Fruit fly (Drosophila melanogaster) whole organism, embryonic: ENCODE data around the gene janB.
A peak's percentile ranks its signal among the peaks of the same experiment; 100 is the strongest.

Experiments
- ATbp ChIP-seq: fragments of 200-800 bp; sonication (Bioruptor generic); optimal IDR thresholded peaks from 2 replicates; lab custom pipeline; 2017; ENCODE audit warnings: missing biosample characterization, mild to moderate bottlenecking, missing genetic modification characterization, missing genetic modification reagents
- Adf1 ChIP-seq: fragments of 200-800 bp; sonication (Bioruptor generic); IDR thresholded peaks from 2 replicates; pipeline ENCODE4 v1.3.6; 2022; ENCODE audit warnings: missing biosample characterization, missing genetic modification characterization
- Bdp1 ChIP-seq: fragments of 200-800 bp; sonication (Bioruptor generic); optimal IDR thresholded peaks from 3 replicates; lab custom pipeline; 2016; ENCODE audit warnings: missing biosample characterization, missing genetic modification characterization
- BtbVII ChIP-seq: fragments of 200-800 bp; sonication (Bioruptor generic); optimal IDR thresholded peaks from 3 replicates; lab custom pipeline; 2017; ENCODE audit warnings: missing biosample characterization, mild to moderate bottlenecking, missing genetic modification characterization
- CG10147 ChIP-seq: fragments of 200-800 bp; sonication (Bioruptor generic); optimal IDR thresholded peaks from 2 replicates; lab custom pipeline; 2019; ENCODE audit warnings: missing biosample characterization, mild to moderate bottlenecking, missing genetic modification characterization, moderate library complexity
- CG10565 ChIP-seq: fragments of 200-800 bp; sonication (Bioruptor generic); optimal IDR thresholded peaks from 3 replicates; lab custom pipeline; 2016; ENCODE audit warnings: missing biosample characterization, mild to moderate bottlenecking, missing genetic modification characterization
- CG11456 ChIP-seq: fragments of 200-800 bp; sonication (Bioruptor generic); IDR thresholded peaks from 3 replicates; pipeline ENCODE4 v1.3.6; 2022; ENCODE audit warnings: missing biosample characterization, missing genetic modification characterization
- CG11504 ChIP-seq: fragments of 200-800 bp; sonication (Bioruptor generic); optimal IDR thresholded peaks from 3 replicates; lab custom pipeline; 2019; ENCODE audit warnings: missing biosample characterization, mild to moderate bottlenecking, missing genetic modification characterization, moderate library complexity
- CG11723 ChIP-seq: fragments of 200-800 bp; sonication (Bioruptor generic); optimal IDR thresholded peaks from 2 replicates; lab custom pipeline; 2017; ENCODE audit warnings: missing biosample characterization, mild to moderate bottlenecking, missing genetic modification characterization
- CG12942 ChIP-seq: fragments of 200-800 bp; sonication (Bioruptor generic); optimal IDR thresholded peaks from 3 replicates; lab custom pipeline; 2016; ENCODE audit warnings: missing biosample characterization, missing genetic modification characterization
- CG15073 ChIP-seq: fragments of 200-800 bp; sonication (Bioruptor generic); optimal IDR thresholded peaks from 2 replicates; lab custom pipeline; 2016; ENCODE audit warnings: missing biosample characterization, missing genetic modification characterization
- CG1529 ChIP-seq: fragments of 200-800 bp; sonication (Bioruptor generic); optimal IDR thresholded peaks from 3 replicates; lab custom pipeline; 2018; ENCODE audit warnings: missing biosample characterization, missing genetic modification characterization
- CG1602 ChIP-seq: fragments of 200-800 bp; sonication (Bioruptor generic); optimal IDR thresholded peaks from 3 replicates; lab custom pipeline; 2016; ENCODE audit warnings: missing biosample characterization, missing genetic modification characterization
- CG16863 ChIP-seq: fragments of 200-800 bp; sonication (Bioruptor generic); optimal IDR thresholded peaks from 3 replicates; lab custom pipeline; 2016; ENCODE audit warnings: missing biosample characterization, missing genetic modification characterization
- CG17385 ChIP-seq: fragments of 200-800 bp; sonication (Bioruptor generic); optimal IDR thresholded peaks from 3 replicates; lab custom pipeline; 2018; ENCODE audit warnings: missing biosample characterization, mild to moderate bottlenecking, missing genetic modification characterization
- CG2120 ChIP-seq: fragments of 200-800 bp; sonication (Bioruptor generic); optimal IDR thresholded peaks from 3 replicates; lab custom pipeline; 2016; ENCODE audit warnings: missing biosample characterization, missing genetic modification characterization
- CG2202 ChIP-seq: fragments of 200-800 bp; sonication (Bioruptor generic); optimal IDR thresholded peaks from 2 replicates; lab custom pipeline; 2018; ENCODE audit warnings: missing biosample characterization, mild to moderate bottlenecking, missing genetic modification characterization
- CG31224 ChIP-seq: fragments of 200-800 bp; sonication (Bioruptor generic); IDR thresholded peaks from 2 replicates; pipeline ENCODE4 v1.3.6; 2022; ENCODE audit warnings: missing biosample characterization, missing genetic modification characterization
- CG31441 ChIP-seq: fragments of 200-800 bp; sonication (Bioruptor generic); IDR thresholded peaks from 2 replicates; pipeline ENCODE4 v1.3.6; 2022; ENCODE audit warnings: missing biosample characterization, missing genetic modification characterization
- CG3838 ChIP-seq: fragments of 200-800 bp; sonication (Bioruptor generic); optimal IDR thresholded peaks from 3 replicates; lab custom pipeline; 2016; ENCODE audit warnings: missing biosample characterization, missing genetic modification characterization
- CG6791 ChIP-seq: fragments of 200-800 bp; sonication (Bioruptor generic); IDR thresholded peaks from 3 replicates; pipeline ENCODE4 v1.3.6; 2022; ENCODE audit warnings: missing biosample characterization, missing genetic modification characterization; ENCODE audit not compliant: partially characterized antibody
- CG7786 ChIP-seq: fragments of 200-800 bp; sonication (Bioruptor generic); optimal IDR thresholded peaks from 2 replicates; lab custom pipeline; 2016; ENCODE audit warnings: missing biosample characterization, missing genetic modification characterization
- CG7928 ChIP-seq: fragments of 200-800 bp; sonication (Bioruptor generic); optimal IDR thresholded peaks from 2 replicates; lab custom pipeline; 2017; ENCODE audit warnings: missing biosample characterization, mild to moderate bottlenecking, missing genetic modification characterization
- CG8089 ChIP-seq: fragments of 200-800 bp; sonication (Bioruptor generic); optimal IDR thresholded peaks from 3 replicates; lab custom pipeline; 2016; ENCODE audit warnings: missing biosample characterization, missing genetic modification characterization
- D ChIP-seq, 2 experiments: fragments of 200-800 bp in 1 of 2; fragments of >200 bp in 1 of 2; sonication (Bioruptor generic) in 1 of 2; optimal IDR thresholded peaks; 2 replicates in 1 of 2; 3 replicates in 1 of 2; lab custom pipeline; 2017; ENCODE audit warnings: mild to moderate bottlenecking in 1 of 2, missing biosample characterization in 1 of 2, missing genetic modification characterization in 1 of 2, missing genetic modification reagents in 1 of 2
- Dll ChIP-seq: fragments of 200-800 bp; sonication (Bioruptor generic); IDR thresholded peaks from 4 replicates; pipeline ENCODE4 v1.3.6; 2022; ENCODE audit warnings: missing biosample characterization, missing genetic modification characterization; ENCODE audit not compliant: partially characterized antibody
- Dp ChIP-seq: fragments of 200-800 bp; sonication (Bioruptor generic); optimal IDR thresholded peaks from 2 replicates; lab custom pipeline; 2018; ENCODE audit warnings: missing biosample characterization, mild to moderate bottlenecking, missing genetic modification characterization, moderate library complexity
- Fer3 ChIP-seq: fragments of 200-800 bp; sonication (Bioruptor generic); optimal IDR thresholded peaks from 2 replicates; lab custom pipeline; 2018; ENCODE audit warnings: missing biosample characterization, mild to moderate bottlenecking, missing genetic modification characterization, moderate library complexity
- HLHmδ ChIP-seq: fragments of 200-800 bp; sonication (Bioruptor generic); optimal IDR thresholded peaks from 2 replicates; lab custom pipeline; 2018; ENCODE audit warnings: missing biosample characterization, mild to moderate bottlenecking, missing genetic modification characterization, moderate library complexity
- Hand ChIP-seq: fragments of 200-800 bp; sonication (Bioruptor generic); optimal IDR thresholded peaks from 2 replicates; lab custom pipeline; 2017; ENCODE audit warnings: mild to moderate bottlenecking, missing biosample characterization, missing genetic modification reagents, missing genetic modification characterization
- Kr ChIP-seq: fragments of 200-800 bp; sonication (Bioruptor generic); optimal IDR thresholded peaks from 2 replicates; lab custom pipeline; 2017; ENCODE audit warnings: missing biosample characterization, mild to moderate bottlenecking, missing genetic modification characterization
- Lpt ChIP-seq: fragments of >200 bp; optimal IDR thresholded peaks from 2 replicates; lab custom pipeline; 2018; ENCODE audit warnings: missing biosample characterization, missing genetic modification characterization
- MBD-R2 ChIP-seq: fragments of 200-800 bp; sonication (Bioruptor generic); IDR thresholded peaks from 2 replicates; pipeline ENCODE4 v1.3.6; 2022; ENCODE audit warnings: missing biosample characterization, missing genetic modification characterization
- Mrtf ChIP-seq: fragments of 200-800 bp; sonication (Bioruptor generic); IDR thresholded peaks from 3 replicates; pipeline ENCODE4 v1.3.6; 2022; ENCODE audit warnings: missing biosample characterization, missing genetic modification characterization
- bowl ChIP-seq: fragments of 200-800 bp; sonication (Bioruptor generic); IDR thresholded peaks from 2 replicates; pipeline ENCODE4 v1.3.6; 2022; ENCODE audit warnings: missing biosample characterization, missing genetic modification characterization
- bsh ChIP-seq, 2 experiments: fragments of 200-800 bp; sonication (Bioruptor generic); optimal IDR thresholded peaks; 2 replicates each; lab custom pipeline; 2017 to 2018; ENCODE audit warnings: mild to moderate bottlenecking in 2 of 2, missing biosample characterization in 2 of 2, missing genetic modification characterization in 2 of 2, moderate library complexity in 1 of 2
- chif ChIP-seq, 2 experiments: fragments of 200-800 bp; sonication (Bioruptor generic); optimal IDR thresholded peaks; 3 replicates each; lab custom pipeline; 2016; ENCODE audit warnings: missing biosample characterization in 2 of 2, missing genetic modification characterization in 2 of 2
- exex ChIP-seq: fragments of 200-800 bp; sonication (Bioruptor generic); optimal IDR thresholded peaks from 4 replicates; lab custom pipeline; 2018; ENCODE audit warnings: missing biosample characterization, mild to moderate bottlenecking, missing genetic modification characterization, moderate library complexity
- gcm ChIP-seq: fragments of 200-800 bp; sonication (Bioruptor generic); optimal IDR thresholded peaks from 2 replicates; lab custom pipeline; 2019; ENCODE audit warnings: missing biosample characterization, mild to moderate bottlenecking, missing genetic modification characterization, moderate library complexity
- hb ChIP-seq: fragments of 200-800 bp; sonication (Bioruptor generic); IDR thresholded peaks from 3 replicates; pipeline ENCODE4 v1.3.6; 2022; ENCODE audit warnings: missing biosample characterization, missing genetic modification characterization; ENCODE audit not compliant: partially characterized antibody
- jigr1 ChIP-seq: fragments of 200-800 bp; sonication (Bioruptor generic); IDR thresholded peaks from 3 replicates; pipeline ENCODE4 v1.3.6; 2022; ENCODE audit warnings: missing biosample characterization, missing genetic modification characterization
- jing ChIP-seq: fragments of 200-800 bp; sonication (Bioruptor generic); optimal IDR thresholded peaks from 2 replicates; lab custom pipeline; 2018; ENCODE audit warnings: missing biosample characterization, mild to moderate bottlenecking, missing genetic modification characterization
- kah ChIP-seq: fragments of 200-800 bp; sonication (Bioruptor generic); optimal IDR thresholded peaks from 2 replicates; lab custom pipeline; 2018; ENCODE audit warnings: missing biosample characterization, mild to moderate bottlenecking, missing genetic modification characterization
- knrl ChIP-seq: fragments of 200-800 bp; sonication (Bioruptor generic); IDR thresholded peaks from 3 replicates; pipeline ENCODE4 v1.3.6; 2022; ENCODE audit warnings: missing biosample characterization, missing genetic modification characterization; ENCODE audit not compliant: partially characterized antibody
- odd ChIP-seq: fragments of 200-800 bp; sonication (Bioruptor generic); optimal IDR thresholded peaks from 2 replicates; lab custom pipeline; 2017; ENCODE audit warnings: missing biosample characterization, mild to moderate bottlenecking, missing genetic modification characterization
- row ChIP-seq: fragments of 200-800 bp; sonication (Bioruptor generic); IDR thresholded peaks from 3 replicates; pipeline ENCODE4 v1.3.6; 2022; ENCODE audit warnings: missing biosample characterization, missing genetic modification characterization
- run ChIP-seq: fragments of 200-800 bp; sonication (Bioruptor generic); optimal IDR thresholded peaks from 3 replicates; lab custom pipeline; 2018; ENCODE audit warnings: missing biosample characterization, mild to moderate bottlenecking, missing genetic modification characterization
- sens ChIP-seq: fragments of 200-800 bp; sonication (Bioruptor generic); peaks from one replicate; lab custom pipeline; 2016; ENCODE audit warnings: missing biosample characterization, missing genetic modification characterization
- sens-2 ChIP-seq: fragments of 200-800 bp; sonication (Bioruptor generic); IDR thresholded peaks from 2 replicates; pipeline ENCODE4 v1.3.6; 2022; ENCODE audit warnings: missing biosample characterization, missing genetic modification characterization
- sim ChIP-seq: fragments of 200-800 bp; sonication (Bioruptor generic); IDR thresholded peaks from 2 replicates; pipeline ENCODE4 v1.3.6; 2022; ENCODE audit warnings: missing biosample characterization, missing genetic modification characterization

The janB gene

dm6 chr3R:30022452-30023028 lies 16.0 kb downstream of the janB start, which contains the start of the genes RpS28a and Axn (continued):
- TF ChIP-seq CG11504 (tag; lab: Kevin White, UChicago) = no peak
- no peak for TF ChIP-seq CG1602
- no peak for TF ChIP-seq CG2202 (tag; lab: Kevin White, UChicago)
- TF ChIP-seq Lpt (GFP tag; lab: Kevin White, UChicago) = no peak
- TF ChIP-seq hb (GFP tag; lab: Robert Waterston, UW) = no peak; the same call in 1 of the 3 replicates
- no peak for TF ChIP-seq CG12942 (GFP tag; lab: Kevin White, UChicago)
- peak; percentile 58 for TF ChIP-seq Dp (GFP tag; lab: Kevin White, UChicago)
- TF ChIP-seq bowl (GFP tag; lab: Robert Waterston, UW) = no peak
- peak; percentile 85 for TF ChIP-seq MBD-R2 (GFP tag; lab: Robert Waterston, UW)
- TF ChIP-seq Adf1 (GFP tag; lab: Robert Waterston, UW) = no peak; the same call in 1 of the 2 replicates
- no peak for TF ChIP-seq kah (GFP tag; lab: Kevin White, UChicago)
- TF ChIP-seq odd (GFP tag; lab: Kevin White, UChicago) = no peak
- TF ChIP-seq CG8089 (GFP tag; lab: Kevin White, UChicago) = no peak
- TF ChIP-seq gcm (GFP tag; lab: Kevin White, UChicago) = no peak
- no peak for TF ChIP-seq sim (GFP tag; lab: Robert Waterston, UW)
- peak; percentile 81 for TF ChIP-seq D (optimal IDR thresholded peaks at IDR 0.05; lab: Kevin White, UChicago)
- TF ChIP-seq D (GFP tag; optimal IDR thresholded peaks at IDR 0.05; lab: Kevin White, UChicago) = no peak
- TF ChIP-seq Dll (GFP tag; lab: Robert Waterston, UW) = peak; percentile 76; the same call in 3 of the 4 replicates
- TF ChIP-seq knrl (GFP tag; lab: Robert Waterston, UW) = peak; percentile 54; the same call in 2 of the 3 replicates
- no peak for TF ChIP-seq jigr1 (GFP tag; lab: Robert Waterston, UW)
- TF ChIP-seq Bdp1 (GFP tag; lab: Kevin White, UChicago) = no peak
- TF ChIP-seq CG3838 = no peak
- TF ChIP-seq CG7786 (GFP tag; lab: Kevin White, UChicago) = no peak
- peak; percentile 26; the same call in 2 of the 3 replicates for TF ChIP-seq row
- peak; percentile 4; the same call in 1 of the 3 replicates for TF ChIP-seq CG6791
- no peak for TF ChIP-seq CG2120
- TF ChIP-seq CG15073 (GFP tag; lab: Kevin White, UChicago) = no peak
- TF ChIP-seq sens (GFP tag; lab: Kevin White, UChicago) = peak; percentile 77
- TF ChIP-seq CG10147 = no peak
- no peak for TF ChIP-seq CG7928 (GFP tag; lab: Kevin White, UChicago)
- TF ChIP-seq run = no peak
- TF ChIP-seq CG31224 (GFP tag; lab: Robert Waterston, UW) = no peak
- no peak for TF ChIP-seq ATbp (GFP tag; lab: Kevin White, UChicago)
- no peak for TF ChIP-seq CG17385 (GFP tag; lab: Kevin White, UChicago)
- TF ChIP-seq CG1529 (GFP tag; lab: Kevin White, UChicago) = no peak
- TF ChIP-seq CG11723 (GFP tag; lab: Kevin White, UChicago) = no peak
- no peak for TF ChIP-seq sens-2 (GFP tag; lab: Robert Waterston, UW)
- no peak for TF ChIP-seq CG31441 (GFP tag; lab: Robert Waterston, UW)
- no peak for TF ChIP-seq bsh (GFP tag; optimal IDR thresholded peaks at IDR 0.05; lab: Kevin White, UChicago)
- TF ChIP-seq BtbVII (GFP tag; lab: Kevin White, UChicago) = no peak
- TF ChIP-seq Kr (GFP tag; lab: Kevin White, UChicago) = no peak
- TF ChIP-seq chif (GFP tag; optimal IDR thresholded peaks at IDR 0.05; lab: Kevin White, UChicago) = peak in 1 of 2 experiments; percentile 31
- TF ChIP-seq Fer3 (tag; lab: Kevin White, UChicago) = no peak
- TF ChIP-seq CG11456 (GFP tag; lab: Robert Waterston, UW) = peak; percentile 73; the same call in 2 of the 3 replicates
- no peak for TF ChIP-seq exex (tag; lab: Kevin White, UChicago)
- no peak for TF ChIP-seq CG16863 (GFP tag; lab: Kevin White, UChicago)
- no peak for TF ChIP-seq Hand
- TF ChIP-seq CG10565 (GFP tag; lab: Kevin White, UChicago) = no peak
- peak; percentile 64 for TF ChIP-seq HLHmδ (GFP tag; lab: Kevin White, UChicago)
- TF ChIP-seq Mrtf (GFP tag; lab: Robert Waterston, UW) = no peak
- TF ChIP-seq jing (GFP tag; lab: Kevin White, UChicago) = no peak
